Worm (Caenorhabditis elegans) whole organism, midembryonic: Measurements from ENCODE around the gene K07H8.7.

Experiments used
- T22C8.4 ChIP-seq: fragments of 200-800 bp; sonication (Bioruptor generic); IDR thresholded peaks from 2 replicates; pipeline ENCODE4 v1.3.6; 2022; ENCODE audit warnings: missing genetic modification characterization, missing compliant biosample characterization
- cog-1 ChIP-seq: sonication (generic microtip); optimal IDR thresholded peaks from 2 replicates; lab custom pipeline; 2016; ENCODE audit warnings: missing genetic modification characterization, missing compliant biosample characterization
- flt-1 ChIP-seq: fragments of 200-800 bp; sonication (Bioruptor generic); IDR thresholded peaks from 2 replicates; pipeline ENCODE4 v1.3.6; 2022; ENCODE audit warnings: missing genetic modification characterization, missing compliant biosample characterization
- klf-2 ChIP-seq: fragments of 200-800 bp; sonication (Bioruptor generic); conservative IDR thresholded peaks from 2 replicates; pipeline ENCODE4 v1.3.6; 2022; ENCODE audit warnings: missing genetic modification reagents, missing genetic modification characterization, missing compliant biosample characterization
- med-1 ChIP-seq: sonication (generic microtip); optimal IDR thresholded peaks from 2 replicates; lab custom pipeline; 2017; ENCODE audit warnings: missing genetic modification characterization, mild to moderate bottlenecking, missing compliant biosample characterization, antibody characterized with exemption, missing genetic modification reagents; ENCODE audit not compliant: insufficient read depth
- ref-1 ChIP-seq: fragments of 200-800 bp; sonication (Bioruptor generic); conservative IDR thresholded peaks from 2 replicates; pipeline ENCODE4 v1.3.6; 2022; ENCODE audit warnings: missing genetic modification reagents, missing genetic modification characterization, missing compliant biosample characterization
- tab-1 ChIP-seq: fragments of 200-800 bp; sonication (Bioruptor generic); IDR thresholded peaks from 2 replicates; pipeline ENCODE4 v1.3.6; 2022; ENCODE audit warnings: missing genetic modification characterization, missing compliant biosample characterization
- ztf-23 ChIP-seq: fragments of 200-800 bp; sonication (Bioruptor generic); IDR thresholded peaks from 2 replicates; pipeline ENCODE4 v1.3.6; 2022; ENCODE audit warnings: missing genetic modification reagents, missing genetic modification characterization, missing compliant biosample characterization
- ztf-29 ChIP-seq: fragments of 200-800 bp; sonication (Bioruptor generic); IDR thresholded peaks from 2 replicates; pipeline ENCODE4 v1.3.6; 2022; ENCODE audit warnings: missing genetic modification reagents, missing genetic modification characterization, missing compliant biosample characterization

The K07H8.7 gene

ce11 chrIV:8226474-8226873 is 33.3 kb downstream of the K07H8.7 start:
- TF ChIP-seq tab-1 (GFP tag; lab: Robert Waterston, UW) (no peak), ztf-23 (GFP tag; lab: Robert Waterston, UW) (no peak), klf-2 (no peak), ztf-29 (no peak), cog-1 (tag; lab: Kevin White, UChicago) (no peak), flt-1 (GFP tag; lab: Robert Waterston, UW) (no peak), T22C8.4 (no peak), med-1 (GFP tag; lab: Kevin White, UChicago) (no peak), ref-1 (GFP tag; lab: Robert Waterston, UW) (no peak)

DNA sequence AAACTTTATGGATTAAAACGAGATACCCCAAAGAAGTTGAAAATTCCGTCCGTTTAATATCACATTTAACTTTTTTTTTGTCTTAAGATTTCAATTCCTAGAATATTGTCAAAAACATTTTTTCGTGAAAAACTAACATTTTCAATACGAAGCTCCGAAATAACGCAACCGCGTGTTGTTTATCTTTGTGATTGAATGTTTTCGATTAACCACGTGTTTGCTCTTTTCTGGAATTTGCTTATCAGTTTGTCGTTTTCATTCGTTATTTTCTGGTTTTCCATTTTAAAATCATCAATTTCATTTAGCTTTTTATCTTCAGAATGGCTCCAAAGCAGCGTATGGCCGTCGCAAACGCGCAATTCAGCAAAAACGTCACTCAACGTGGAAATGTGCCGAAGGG is 34.4 kb downstream of the K07H8.7 start, which contains the start of gene serp-1.2:
serp-1.2 (plus strand) TSS at position 318 of the 400 bp plus-strand sequence.
- TF ChIP-seq ztf-29 (no peak), cog-1 (tag; lab: Kevin White, UChicago) (no peak), tab-1 (GFP tag; lab: Robert Waterston, UW) (no peak)

- TF ChIP-seq T22C8.4, result no peak
- TF ChIP-seq flt-1 (GFP tag; lab: Robert Waterston, UW), result no peak
- TF ChIP-seq cog-1 (tag; lab: Kevin White, UChicago), result no peak
- TF ChIP-seq klf-2, result no peak
- no peak for TF ChIP-seq med-1 (GFP tag; lab: Kevin White, UChicago)
- no peak for TF ChIP-seq ztf-29
- no peak for TF ChIP-seq tab-1 (GFP tag; lab: Robert Waterston, UW)
- TF ChIP-seq ref-1 (GFP tag; lab: Robert Waterston, UW), result no peak
- no peak for TF ChIP-seq ztf-23 (GFP tag; lab: Robert Waterston, UW)
These were observed 36.7 kb downstream of the K07H8.7 start for ce11 chrIV:8223055-8223454.

DNA sequence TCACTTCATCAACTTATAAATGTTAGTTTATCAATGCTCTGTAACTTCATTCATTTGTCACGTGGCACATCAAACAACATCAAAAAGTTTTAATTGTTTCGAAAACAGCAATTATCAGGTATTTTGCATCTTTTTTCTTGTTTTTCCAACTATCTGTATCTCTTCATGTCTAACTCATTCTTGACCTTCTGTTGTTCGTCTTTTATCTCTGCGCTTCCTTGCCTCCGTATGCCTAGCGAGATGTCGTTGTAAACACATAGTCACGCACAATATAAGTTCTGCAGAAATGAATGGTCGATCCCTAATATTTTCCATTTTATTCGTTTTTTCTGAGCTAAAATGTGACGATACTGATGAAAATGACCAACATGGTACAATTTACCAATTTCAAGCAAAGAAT is 37.9 kb downstream of the K07H8.7 start, which contains the start of gene gpx-6:
gpx-6 (plus strand) TSS at position 257 of the 400 bp plus-strand sequence.
- TF ChIP-seq T22C8.4 (no peak), cog-1 (tag; lab: Kevin White, UChicago) (no peak), ztf-29 (no peak), flt-1 (GFP tag; lab: Robert Waterston, UW) (no peak), med-1 (GFP tag; lab: Kevin White, UChicago) (no peak), tab-1 (GFP tag; lab: Robert Waterston, UW) (no peak), ztf-23 (GFP tag; lab: Robert Waterston, UW) (no peak), klf-2 (no peak), ref-1 (GFP tag; lab: Robert Waterston, UW) (no peak)

- TF ChIP-seq ref-1 (GFP tag; lab: Robert Waterston, UW) (no peak), ztf-23 (GFP tag; lab: Robert Waterston, UW) (no peak), flt-1 (GFP tag; lab: Robert Waterston, UW) (no peak), T22C8.4 (no peak), cog-1 (tag; lab: Kevin White, UChicago) (no peak), klf-2 (no peak), med-1 (GFP tag; lab: Kevin White, UChicago) (no peak), ztf-29 (no peak), tab-1 (GFP tag; lab: Robert Waterston, UW) (no peak)
These were observed 39.8 kb downstream of the K07H8.7 start, which contains the start of gene ocr-2 for ce11 chrIV:8219987-8220386. ocr-2 (minus strand) TSS chrIV:8220087.

ce11 chrIV:8211747-8212146 is 48.1 kb downstream of the K07H8.7 start, which contains the start of gene C07G1.7:
C07G1.7 (minus strand) TSS chrIV:8211847.
- TF ChIP-seq med-1 (GFP tag; lab: Kevin White, UChicago) (no peak), ref-1 (GFP tag; lab: Robert Waterston, UW) (no peak), ztf-29 (no peak), cog-1 (tag; lab: Kevin White, UChicago) (no peak), flt-1 (GFP tag; lab: Robert Waterston, UW) (no peak), klf-2 (no peak), tab-1 (GFP tag; lab: Robert Waterston, UW) (no peak), ztf-23 (GFP tag; lab: Robert Waterston, UW) (no peak), T22C8.4 (no peak)

- TF ChIP-seq ref-1 (GFP tag; lab: Robert Waterston, UW) (no peak), tab-1 (GFP tag; lab: Robert Waterston, UW) (no peak), flt-1 (GFP tag; lab: Robert Waterston, UW) (no peak), ztf-29 (no peak), med-1 (GFP tag; lab: Kevin White, UChicago) (no peak), ztf-23 (GFP tag; lab: Robert Waterston, UW) (no peak), cog-1 (tag; lab: Kevin White, UChicago) (no peak), T22C8.4 (no peak), klf-2 (no peak)
These were observed 49.5 kb downstream of the K07H8.7 start, which contains the start of gene C07G1.6 for ce11 chrIV:8210300-8210699. C07G1.6 (minus strand) TSS chrIV:8210400.
